Worm (Caenorhabditis elegans): ENCODE results near the gene spin-3.

Gene spin-3

ce11 chrX:13113457-13113856, 16.6 kb upstream of the spin-3 start, which contains the start of gene F17H10.2 (continued):
- TF ChIP-seq ceh-8 (GFP tag; optimal IDR thresholded peaks at IDR 0.05) (no peak), sox-4 (tag; optimal IDR thresholded peaks at IDR 0.05) (no peak), Y116A8C.19 (tag; optimal IDR thresholded peaks at IDR 0.05; ENCODE audit: borderline replicate concordance) (no peak), lin-35 (GFP tag; optimal IDR thresholded peaks at IDR 0.05) (peak in 1 of 2 experiments; percentile 72), vab-15 (tag; optimal IDR thresholded peaks at IDR 0.05) (peak; percentile 77), mep-1 (tag; optimal IDR thresholded peaks at IDR 0.05) (peak; percentile 57), nhr-237 (tag; optimal IDR thresholded peaks at IDR 0.05) (no peak), snu-23 (GFP tag; optimal IDR thresholded peaks at IDR 0.05) (peak; percentile 73), zip-4 (GFP tag; optimal IDR thresholded peaks at IDR 0.05) (no peak), fkh-4 (tag; optimal IDR thresholded peaks at IDR 0.05; ENCODE audit: borderline replicate concordance) (no peak), skn-1 (tag; optimal IDR thresholded peaks at IDR 0.05) (peak; percentile 51), mdl-1 (tag; optimal IDR thresholded peaks at IDR 0.05) (peak in 1 of 2 experiments; percentile 91), unc-130 (tag; optimal IDR thresholded peaks at IDR 0.05) (peak; percentile 77), nhr-28 (tag; optimal IDR thresholded peaks at IDR 0.05) (no peak), nhr-11 (tag; optimal IDR thresholded peaks at IDR 0.05) (no peak), fkh-8 (tag; optimal IDR thresholded peaks at IDR 0.05) (no peak), ceh-82 (tag; optimal IDR thresholded peaks at IDR 0.05) (no peak)

ce11 chrX:13115694-13116093, 14.4 kb upstream of the spin-3 start:
- TF ChIP-seq grh-1 (GFP tag; IDR thresholded peaks at IDR 0.05) (0 out of 2 replicates have a peak, but pooled peaks have one; percentile 14), fkh-8 (tag; optimal IDR thresholded peaks at IDR 0.05) (no peak), ces-1 (GFP tag; optimal IDR thresholded peaks at IDR 0.05) (no peak), efl-1 (optimal IDR thresholded peaks at IDR 0.05) (no peak), efl-1 (GFP tag; optimal IDR thresholded peaks at IDR 0.05 in 1 of 2) (peak in 1 of 2 experiments; percentile 74), nhr-85 (tag) (peak; percentile 57), mab-9 (GFP tag; IDR thresholded peaks at IDR 0.05) (no peak)

- TF ChIP-seq lin-35 (GFP tag; optimal IDR thresholded peaks at IDR 0.05), result peak in 1 of 2 experiments; percentile 1
- TF ChIP-seq ztf-11 (tag; optimal IDR thresholded peaks at IDR 0.05), result no peak
- peak; percentile 50 for TF ChIP-seq nhr-90 (tag; optimal IDR thresholded peaks at IDR 0.05; ENCODE audit: poor library complexity)
- no peak for TF ChIP-seq efl-1 (optimal IDR thresholded peaks at IDR 0.05)
- TF ChIP-seq efl-1 (GFP tag; optimal IDR thresholded peaks at IDR 0.05 in 1 of 2), result peak in 1 of 2 experiments; percentile 30
- TF ChIP-seq ama-1 (optimal IDR thresholded peaks at IDR 0.05), result peak; percentile 59
- no peak for TF ChIP-seq ceh-8 (GFP tag; optimal IDR thresholded peaks at IDR 0.05)
- no peak for TF ChIP-seq hpl-2 (GFP tag; optimal IDR thresholded peaks at IDR 0.05)
- no peak for TF ChIP-seq egl-27 (tag; optimal IDR thresholded peaks at IDR 0.05)
- TF ChIP-seq nhr-71 (tag; optimal IDR thresholded peaks at IDR 0.05), result no peak
- no peak for TF ChIP-seq fos-1 (tag; optimal IDR thresholded peaks at IDR 0.05)
Observed at ce11 chrX:13116380-13116779, 13.7 kb upstream of the spin-3 start.

ce11 chrX:13119900-13120299, 10.1 kb upstream of the spin-3 start:
- TF ChIP-seq fkh-10 (GFP tag; optimal IDR thresholded peaks at IDR 0.05) (no peak), lin-35 (GFP tag; optimal IDR thresholded peaks at IDR 0.05) (peak in 1 of 2 experiments; percentile 2), snu-23 (GFP tag; optimal IDR thresholded peaks at IDR 0.05) (peak; percentile 51), efl-1 (optimal IDR thresholded peaks at IDR 0.05) (no peak), efl-1 (GFP tag; optimal IDR thresholded peaks at IDR 0.05 in 1 of 2) (peak in 1 of 2 experiments; percentile 35), lin-14 (GFP tag; optimal IDR thresholded peaks at IDR 0.05) (peak; percentile 55), nhr-71 (tag; optimal IDR thresholded peaks at IDR 0.05) (peak; percentile 56), grh-1 (GFP tag; IDR thresholded peaks at IDR 0.05) (peak; percentile 20; the same call in 1 of the 2 replicates), Y116A8C.19 (tag; optimal IDR thresholded peaks at IDR 0.05; ENCODE audit: borderline replicate concordance) (no peak), rnt-1 (tag; optimal IDR thresholded peaks at IDR 0.05) (peak; percentile 20), lsy-2 (tag; optimal IDR thresholded peaks at IDR 0.05) (peak in 1 of 2 experiments; percentile 23), nhr-76 (tag; optimal IDR thresholded peaks at IDR 0.05) (no peak), elt-3 (tag; optimal IDR thresholded peaks at IDR 0.05) (peak in 1 of 6 experiments; percentile 21), pag-3 (tag; optimal IDR thresholded peaks at IDR 0.05; ENCODE audit: borderline replicate concordance, insufficient read depth) (no peak), egl-27 (tag; optimal IDR thresholded peaks at IDR 0.05) (no peak), nhr-90 (tag; optimal IDR thresholded peaks at IDR 0.05; ENCODE audit: poor library complexity) (peak; percentile 15), blmp-1 (tag; optimal IDR thresholded peaks at IDR 0.05) (peak; percentile 42), nhr-20 (tag; optimal IDR thresholded peaks at IDR 0.05) (peak; percentile 56), nhr-85 (tag) (peak; percentile 95), lin-39 (tag; optimal IDR thresholded peaks at IDR 0.05) (no peak)
